Worm (Caenorhabditis elegans) whole organism, late embryonic: ENCODE results near the gene sto-4.

Experiments
- C08G9.2 ChIP-seq: sonication (generic microtip); optimal IDR thresholded peaks from 2 replicates; lab custom pipeline; 2016; ENCODE audit warnings: mild to moderate bottlenecking, missing genetic modification characterization, moderate library complexity, missing compliant biosample characterization
- C38D4.7 ChIP-seq: fragments of 200-800 bp; sonication (Bioruptor generic); optimal IDR thresholded peaks from 2 replicates; lab custom pipeline; 2018; ENCODE audit warnings: mild to moderate bottlenecking, missing genetic modification characterization, moderate library complexity, missing compliant biosample characterization
- F13H6.1 ChIP-seq: sonication (generic microtip); optimal IDR thresholded peaks from 2 replicates; lab custom pipeline; 2016; ENCODE audit warnings: missing genetic modification characterization, missing compliant biosample characterization
- K02D7.2 ChIP-seq: sonication (generic microtip); optimal IDR thresholded peaks from 2 replicates; lab custom pipeline; 2017; ENCODE audit warnings: mild to moderate bottlenecking, missing genetic modification characterization, missing compliant biosample characterization
- T23F11.4 ChIP-seq: fragments of 200-800 bp; sonication (Bioruptor generic); optimal IDR thresholded peaks from 2 replicates; lab custom pipeline; 2018; ENCODE audit warnings: mild to moderate bottlenecking, missing genetic modification characterization, missing compliant biosample characterization
- Y22D7AL.16 ChIP-seq: sonication (generic microtip); optimal IDR thresholded peaks from 2 replicates; lab custom pipeline; 2016; ENCODE audit warnings: missing genetic modification characterization, missing compliant biosample characterization
- ceh-14 ChIP-seq: sonication (generic microtip); optimal IDR thresholded peaks from 2 replicates; lab custom pipeline; 2016; ENCODE audit warnings: missing genotype, missing genetic modification characterization, missing compliant biosample characterization
- ceh-18 ChIP-seq: sonication (generic microtip); optimal IDR thresholded peaks from 2 replicates; lab custom pipeline; 2016; ENCODE audit warnings: missing genetic modification characterization, missing compliant biosample characterization
- ceh-19 ChIP-seq: fragments of 200-800 bp; sonication (Bioruptor generic); optimal IDR thresholded peaks from 2 replicates; lab custom pipeline; 2018; ENCODE audit warnings: mild to moderate bottlenecking, missing genetic modification characterization, missing compliant biosample characterization
- ceh-24 ChIP-seq: sonication (generic microtip); optimal IDR thresholded peaks from 2 replicates; lab custom pipeline; 2016; ENCODE audit warnings: mild to moderate bottlenecking, missing genetic modification characterization, missing compliant biosample characterization
- ceh-31 ChIP-seq: sonication (generic microtip); optimal IDR thresholded peaks from 2 replicates; lab custom pipeline; 2016; ENCODE audit warnings: missing genetic modification characterization, missing compliant biosample characterization
- ceh-34 ChIP-seq: sonication (generic microtip); optimal IDR thresholded peaks from 2 replicates; lab custom pipeline; 2016; ENCODE audit warnings: mild to moderate bottlenecking, missing genetic modification characterization, missing compliant biosample characterization
- ceh-6 ChIP-seq: fragments of 200-800 bp; sonication (Bioruptor generic); optimal IDR thresholded peaks from 2 replicates; lab custom pipeline; 2018; ENCODE audit warnings: mild to moderate bottlenecking, missing genetic modification characterization, missing compliant biosample characterization
- che-1 ChIP-seq: sonication (generic microtip); optimal IDR thresholded peaks from 2 replicates; lab custom pipeline; 2016; ENCODE audit warnings: mild to moderate bottlenecking, missing genetic modification characterization, missing compliant biosample characterization
- dmd-4 ChIP-seq: sonication (generic microtip); optimal IDR thresholded peaks from 2 replicates; lab custom pipeline; 2016; ENCODE audit warnings: borderline replicate concordance, missing genetic modification characterization, missing compliant biosample characterization
- elt-2 ChIP-seq: sonication (generic microtip); optimal IDR thresholded peaks from 2 replicates; lab custom pipeline; 2016; ENCODE audit warnings: missing genetic modification reagents, missing genetic modification characterization, missing compliant biosample characterization
- fkh-6 ChIP-seq: sonication (generic microtip); optimal IDR thresholded peaks from 2 replicates; lab custom pipeline; 2016; ENCODE audit warnings: missing genetic modification characterization, missing compliant biosample characterization
- gmeb-2 ChIP-seq: sonication (generic microtip); optimal IDR thresholded peaks from 2 replicates; lab custom pipeline; 2016; ENCODE audit warnings: missing genetic modification characterization, inconsistent platforms, missing compliant biosample characterization
- hlh-13 ChIP-seq: fragments of 200-800 bp; sonication (Bioruptor generic); optimal IDR thresholded peaks from 2 replicates; lab custom pipeline; 2018; ENCODE audit warnings: mild to moderate bottlenecking, missing genetic modification characterization, missing compliant biosample characterization
- hlh-8 ChIP-seq: sonication (generic microtip); optimal IDR thresholded peaks from 2 replicates; lab custom pipeline; 2016; ENCODE audit warnings: missing genotype, missing genetic modification characterization, missing compliant biosample characterization
- lin-11 ChIP-seq: fragments of 200-800 bp; sonication (Bioruptor generic); optimal IDR thresholded peaks from 2 replicates; lab custom pipeline; 2018; ENCODE audit warnings: mild to moderate bottlenecking, missing genetic modification characterization, missing compliant biosample characterization
- mec-3 ChIP-seq: sonication (generic microtip); optimal IDR thresholded peaks from 2 replicates; lab custom pipeline; 2016; ENCODE audit warnings: borderline replicate concordance, missing genetic modification characterization, missing compliant biosample characterization
- nfya-1 ChIP-seq: sonication (generic microtip); optimal IDR thresholded peaks from 2 replicates; lab custom pipeline; 2017; ENCODE audit warnings: missing genetic modification characterization, mild to moderate bottlenecking, missing compliant biosample characterization, antibody characterized with exemption, moderate library complexity
- npax-4 ChIP-seq: sonication (generic microtip); optimal IDR thresholded peaks from 2 replicates; lab custom pipeline; 2016; ENCODE audit warnings: missing genetic modification characterization, missing compliant biosample characterization
- pag-3 ChIP-seq: sonication (generic microtip); optimal IDR thresholded peaks from 2 replicates; lab custom pipeline; 2016; ENCODE audit warnings: missing compliant biosample characterization, missing genetic modification characterization, borderline replicate concordance
- pat-9 ChIP-seq: fragments of 200-800 bp; sonication (Bioruptor generic); optimal IDR thresholded peaks from 2 replicates; lab custom pipeline; 2018; ENCODE audit warnings: mild to moderate bottlenecking, missing genetic modification characterization, moderate library complexity, missing compliant biosample characterization
- pax-1 ChIP-seq: fragments of 150-350 bp; optimal IDR thresholded peaks from 2 replicates; lab custom pipeline; 2014; ENCODE audit warnings: missing biosample characterization, missing genetic modification characterization
- pha-2 ChIP-seq: sonication (generic microtip); optimal IDR thresholded peaks from 2 replicates; lab custom pipeline; 2017; ENCODE audit warnings: mild to moderate bottlenecking, missing genetic modification characterization, missing compliant biosample characterization
- pha-4 ChIP-seq: fragments of 150-350 bp; optimal IDR thresholded peaks from 2 replicates; lab custom pipeline; 2018; ENCODE audit warnings: missing biosample characterization, missing genetic modification reagents, missing genetic modification characterization
- ref-2 ChIP-seq: sonication (generic microtip); optimal IDR thresholded peaks from 2 replicates; lab custom pipeline; 2016; ENCODE audit warnings: missing genetic modification characterization, missing compliant biosample characterization
- rnt-1 ChIP-seq: sonication (generic microtip); optimal IDR thresholded peaks from 2 replicates; lab custom pipeline; 2016; ENCODE audit warnings: missing genetic modification characterization, missing compliant biosample characterization
- sdc-2 ChIP-seq: sonication (generic microtip); optimal IDR thresholded peaks from 2 replicates; lab custom pipeline; 2016; ENCODE audit warnings: missing genotype, missing genetic modification characterization, missing compliant biosample characterization
- sox-2 ChIP-seq: fragments of 200-800 bp; sonication (Bioruptor generic); IDR thresholded peaks from 2 replicates; pipeline ENCODE4 v1.3.6; 2022; ENCODE audit warnings: missing genetic modification reagents, missing genetic modification characterization, missing compliant biosample characterization
- sox-4 ChIP-seq: sonication (generic microtip); optimal IDR thresholded peaks from 2 replicates; lab custom pipeline; 2017; ENCODE audit warnings: mild to moderate bottlenecking, missing genetic modification characterization, inconsistent platforms, missing compliant biosample characterization
- tbx-2 ChIP-seq: sonication (generic microtip); optimal IDR thresholded peaks from 2 replicates; lab custom pipeline; 2016; ENCODE audit warnings: missing genetic modification characterization, missing compliant biosample characterization
- unc-42 ChIP-seq: sonication (generic microtip); optimal IDR thresholded peaks from 2 replicates; lab custom pipeline; 2016; ENCODE audit warnings: missing genotype, missing genetic modification characterization, missing compliant biosample characterization
- ztf-16 ChIP-seq: sonication (generic microtip); optimal IDR thresholded peaks from 2 replicates; lab custom pipeline; 2017; ENCODE audit warnings: missing genetic modification characterization, missing compliant biosample characterization

sto-4 gene

DNA sequence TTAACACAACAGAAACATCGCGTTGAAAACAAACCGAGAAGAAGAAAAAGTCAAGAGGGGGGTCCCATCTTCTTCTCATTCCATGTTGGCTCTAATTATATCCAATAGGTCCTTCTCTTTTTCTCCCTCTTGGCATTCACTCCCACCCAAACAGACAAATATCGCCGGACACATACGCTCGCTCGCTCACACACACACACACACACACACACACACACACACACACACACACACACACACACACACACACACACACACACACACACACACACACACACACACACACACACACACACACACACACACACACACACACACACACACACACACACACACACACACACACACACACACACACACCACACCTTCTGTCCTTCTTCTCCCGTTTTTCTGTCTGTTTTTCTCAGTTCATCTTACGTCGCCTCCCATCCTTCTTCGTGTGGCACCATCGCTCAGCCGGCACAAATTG, at the start of gene sto-4:
Gene sto-4 (plus strand): TSS at position 360 of the 469 bp plus-strand sequence.
- peak; percentile 61 for TF ChIP-seq Y22D7AL.16 (tag; lab: Kevin White, UChicago)
- peak; percentile 58 for TF ChIP-seq ceh-14 (tag; lab: Kevin White, UChicago)
- peak; percentile 71 for TF ChIP-seq C38D4.7 (GFP tag; lab: Kevin White, UChicago)
- peak; percentile 87 for TF ChIP-seq ceh-19 (GFP tag; lab: Kevin White, UChicago)
- peak; percentile 48 for TF ChIP-seq elt-2
- peak; percentile 72 for TF ChIP-seq tbx-2
- TF ChIP-seq sox-4, result peak; percentile 53
- peak; percentile 67 for TF ChIP-seq T23F11.4 (GFP tag; lab: Kevin White, UChicago)
- peak; percentile 77 for TF ChIP-seq ceh-6 (GFP tag; lab: Kevin White, UChicago)
- peak; percentile 55 for TF ChIP-seq lin-11 (tag; lab: Kevin White, UChicago)
- peak; percentile 70 for TF ChIP-seq hlh-13 (GFP tag; lab: Kevin White, UChicago)
- peak; percentile 0 for TF ChIP-seq rnt-1
- peak; percentile 76 for TF ChIP-seq gmeb-2 (tag; lab: Kevin White, UChicago)
- peak; percentile 8 for TF ChIP-seq hlh-8 (tag; lab: Kevin White, UChicago)
- TF ChIP-seq pha-2, result peak; percentile 67
- TF ChIP-seq unc-42 (tag; lab: Kevin White, UChicago), result peak; percentile 77
- peak; percentile 69 for TF ChIP-seq che-1 (tag; lab: Kevin White, UChicago)
- TF ChIP-seq ceh-18 (tag; lab: Kevin White, UChicago), result peak; percentile 67
- TF ChIP-seq ztf-16 (tag; lab: Kevin White, UChicago), result peak; percentile 34
- peak; percentile 78 for TF ChIP-seq pat-9 (tag; lab: Kevin White, UChicago)
- peak; percentile 68 for TF ChIP-seq ceh-31 (tag; lab: Kevin White, UChicago)
- TF ChIP-seq sdc-2, result peak; percentile 32
- peak; percentile 66 for TF ChIP-seq K02D7.2

DNA sequence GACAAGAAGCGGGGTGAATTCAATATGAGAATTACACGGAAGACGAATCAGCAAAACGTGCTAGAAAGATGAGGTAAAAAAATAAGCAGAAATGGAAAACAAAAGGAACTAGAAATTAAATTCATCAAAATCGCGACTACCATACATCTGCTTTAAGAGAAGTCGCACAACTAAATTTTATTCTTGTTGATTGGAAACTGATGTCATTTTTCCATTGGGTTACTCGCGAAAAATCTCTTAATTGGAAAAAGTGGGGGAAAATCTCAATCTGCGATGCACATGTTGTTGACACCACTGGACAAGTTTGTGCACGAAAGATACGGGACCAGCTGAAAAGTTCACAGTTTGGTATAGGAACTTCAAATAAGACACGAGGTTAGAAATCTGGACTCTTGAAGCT, 47.0 kb upstream of the sto-4 start:
- TF ChIP-seq npax-4 (tag; lab: Kevin White, UChicago) (no peak), fkh-6 (tag; lab: Kevin White, UChicago) (no peak), C08G9.2 (tag; lab: Kevin White, UChicago) (no peak), che-1 (tag; lab: Kevin White, UChicago) (no peak), F13H6.1 (tag; lab: Kevin White, UChicago) (no peak), ceh-24 (no peak), ceh-18 (tag; lab: Kevin White, UChicago) (no peak), pag-3 (no peak), sox-2 (no peak), pha-4 (tag; lab: Kevin White, UChicago) (no peak), ztf-16 (tag; lab: Kevin White, UChicago) (no peak), pax-1 (tag; lab: Kevin White, UChicago) (no peak), ceh-6 (GFP tag; lab: Kevin White, UChicago) (no peak), mec-3 (tag; lab: Kevin White, UChicago) (no peak), dmd-4 (tag; lab: Kevin White, UChicago) (no peak), nfya-1 (no peak), ceh-34 (tag; lab: Kevin White, UChicago) (no peak)

ce11 chrX:11598839-11599238, 45.1 kb upstream of the sto-4 start:
- TF ChIP-seq ref-2 (no peak), gmeb-2 (tag; lab: Kevin White, UChicago) (no peak), ceh-31 (tag; lab: Kevin White, UChicago) (no peak), nfya-1 (no peak), pha-4 (tag; lab: Kevin White, UChicago) (no peak)
